Worm (Caenorhabditis elegans) whole organism, mixed stage, embryonic: Measurements from ENCODE around the gene T28A11.25.
A peak's percentile ranks its signal among the peaks of the same experiment; 100 is the strongest.

ENCODE experiments used
- bed-3 ChIP-seq: fragments of 200-800 bp; sonication (Bioruptor generic); optimal IDR thresholded peaks from 3 replicates; lab custom pipeline; 2018; ENCODE audit warnings: mild to moderate bottlenecking, missing genetic modification characterization, moderate library complexity, missing compliant biosample characterization
- blmp-1 ChIP-seq: fragments of 150-350 bp; optimal IDR thresholded peaks from 2 replicates; lab custom pipeline; 2014; ENCODE audit warnings: missing biosample characterization, missing genetic modification characterization
- ceh-39 ChIP-seq: fragments of 150-350 bp; optimal IDR thresholded peaks from 2 replicates; lab custom pipeline; 2014; ENCODE audit warnings: missing biosample characterization, missing genetic modification characterization
- ceh-43 ChIP-seq: fragments of 200-800 bp; sonication (Bioruptor generic); optimal IDR thresholded peaks from 2 replicates; lab custom pipeline; 2018; ENCODE audit warnings: mild to moderate bottlenecking, missing genetic modification characterization, moderate library complexity, missing compliant biosample characterization
- ceh-83 ChIP-seq: fragments of 200-800 bp; sonication (Bioruptor generic); optimal IDR thresholded peaks from 2 replicates; lab custom pipeline; 2018; ENCODE audit warnings: mild to moderate bottlenecking, missing genetic modification characterization, missing compliant biosample characterization
- ces-1 ChIP-seq: fragments of 150-350 bp; optimal IDR thresholded peaks from 2 replicates; lab custom pipeline; 2014; ENCODE audit warnings: missing biosample characterization, missing genetic modification reagents, missing genetic modification characterization
- cnd-1 ChIP-seq: fragments of 200-800 bp; sonication (Bioruptor generic); optimal IDR thresholded peaks from 2 replicates; lab custom pipeline; 2018; ENCODE audit warnings: mild to moderate bottlenecking, missing genetic modification characterization, missing compliant biosample characterization
- elt-1 ChIP-seq: sonication (generic microtip); optimal IDR thresholded peaks from 2 replicates; lab custom pipeline; 2017; ENCODE audit warnings: missing genetic modification characterization, mild to moderate bottlenecking, missing compliant biosample characterization, antibody characterized with exemption, moderate library complexity, borderline replicate concordance; ENCODE audit not compliant: insufficient read depth
- elt-3 ChIP-seq: fragments of 150-350 bp; optimal IDR thresholded peaks from 2 replicates; lab custom pipeline; 2014; ENCODE audit warnings: missing biosample characterization, missing genetic modification characterization
- flh-1 ChIP-seq: fragments of 200-800 bp; sonication (Bioruptor generic); optimal IDR thresholded peaks from 2 replicates; lab custom pipeline; 2018; ENCODE audit warnings: mild to moderate bottlenecking, missing genetic modification characterization, moderate library complexity, missing compliant biosample characterization
- ham-2 ChIP-seq: fragments of 200-800 bp; sonication (Bioruptor generic); optimal IDR thresholded peaks from 2 replicates; lab custom pipeline; 2018; ENCODE audit warnings: mild to moderate bottlenecking, missing genetic modification characterization, missing compliant biosample characterization
- hlh-1 ChIP-seq: fragments of 150-350 bp; optimal IDR thresholded peaks from 2 replicates; lab custom pipeline; 2014; ENCODE audit warnings: missing biosample characterization, missing genetic modification reagents, missing genetic modification characterization
- lin-32 ChIP-seq: fragments of 200-800 bp; sonication (Bioruptor generic); optimal IDR thresholded peaks from 2 replicates; lab custom pipeline; 2018; ENCODE audit warnings: mild to moderate bottlenecking, missing genetic modification characterization, missing compliant biosample characterization
- lsy-2 ChIP-seq: fragments of 150-350 bp; optimal IDR thresholded peaks from 2 replicates; lab custom pipeline; 2014; ENCODE audit warnings: missing biosample characterization, missing genetic modification characterization
- mep-1 ChIP-seq: fragments of 150-350 bp; optimal IDR thresholded peaks from 2 replicates; lab custom pipeline; 2017; ENCODE audit warnings: missing biosample characterization, missing genetic modification reagents, missing genetic modification characterization, inconsistent platforms
- nhr-2 ChIP-seq: fragments of 150-350 bp; optimal IDR thresholded peaks from 2 replicates; lab custom pipeline; 2014; ENCODE audit warnings: missing biosample characterization, missing genetic modification characterization
- nhr-237 ChIP-seq: fragments of 150-350 bp; optimal IDR thresholded peaks from 2 replicates; lab custom pipeline; 2014; ENCODE audit warnings: missing biosample characterization, missing genetic modification characterization
- nhr-28 ChIP-seq: fragments of 150-350 bp; optimal IDR thresholded peaks from 2 replicates; lab custom pipeline; 2014; ENCODE audit warnings: missing biosample characterization, missing genetic modification characterization
- nhr-76 ChIP-seq: sonication (generic microtip); optimal IDR thresholded peaks from 2 replicates; lab custom pipeline; 2017; ENCODE audit warnings: missing biosample characterization, missing genetic modification characterization
- pha-4 ChIP-seq: fragments of 150-350 bp; optimal IDR thresholded peaks from 2 replicates; lab custom pipeline; 2018; ENCODE audit warnings: missing biosample characterization, missing genetic modification reagents, missing genetic modification characterization
- sem-2 ChIP-seq: fragments of 200-800 bp; sonication (Bioruptor generic); optimal IDR thresholded peaks from 2 replicates; lab custom pipeline; 2018; ENCODE audit warnings: mild to moderate bottlenecking, missing genetic modification characterization, missing compliant biosample characterization
- snpc-4 ChIP-seq: fragments of 150-350 bp; optimal IDR thresholded peaks from 2 replicates; lab custom pipeline; 2014; ENCODE audit warnings: missing biosample characterization, missing genetic modification characterization
- unc-120 ChIP-seq: sonication (generic microtip); optimal IDR thresholded peaks from 2 replicates; lab custom pipeline; 2017; ENCODE audit warnings: missing genetic modification characterization, missing compliant biosample characterization; ENCODE audit not compliant: poor library complexity, severe bottlenecking
- unc-39 ChIP-seq: fragments of 150-350 bp; optimal IDR thresholded peaks from 2 replicates; lab custom pipeline; 2014; ENCODE audit warnings: missing biosample characterization, missing genetic modification characterization
- unc-62 ChIP-seq: fragments of 150-350 bp; optimal IDR thresholded peaks from 2 replicates; lab custom pipeline; 2014; ENCODE audit warnings: missing biosample characterization, missing genetic modification reagents, missing genetic modification characterization
- zip-8 ChIP-seq: fragments of 150-350 bp; optimal IDR thresholded peaks from 2 replicates; lab custom pipeline; 2014; ENCODE audit warnings: missing biosample characterization, missing genetic modification characterization
- ztf-11 ChIP-seq: fragments of 150-350 bp; optimal IDR thresholded peaks from 2 replicates; lab custom pipeline; 2014; ENCODE audit warnings: missing biosample characterization, missing genetic modification characterization

Gene T28A11.25

ce11 chrV:3308169-3308568 lies 26.5 kb downstream of the T28A11.25 start, which contains the start of gene srbc-3:
Gene srbc-3 (plus strand): TSS chrV:3308469.
- TF ChIP-seq nhr-2 (no peak), nhr-28 (tag; lab: Kevin White, UChicago) (no peak), unc-62 (GFP tag; lab: Kevin White, UChicago) (no peak), ceh-43 (no peak), unc-120 (tag; lab: Kevin White, UChicago) (no peak), hlh-1 (tag; lab: Kevin White, UChicago) (no peak), nhr-76 (tag; lab: Kevin White, UChicago) (no peak), zip-8 (tag; lab: Kevin White, UChicago) (no peak), bed-3 (GFP tag; lab: Kevin White, UChicago) (no peak)

ce11 chrV:3312067-3312666 lies 30.5 kb downstream of the T28A11.25 start, which contains the start of gene arrd-18:
Gene arrd-18 (minus strand): TSS chrV:3312117.
- TF ChIP-seq ceh-83 (GFP tag; lab: Kevin White, UChicago): no peak
- peak; percentile 3 for TF ChIP-seq hlh-1 (tag; lab: Kevin White, UChicago)
- TF ChIP-seq ces-1 (GFP tag; lab: Kevin White, UChicago): peak; percentile 10
- no peak for TF ChIP-seq sem-2 (GFP tag; lab: Kevin White, UChicago)

ce11 chrV:3315308-3315707 lies 33.7 kb downstream of the T28A11.25 start, which contains the start of gene arrd-19:
Gene arrd-19 (minus strand): TSS chrV:3315516.
- TF ChIP-seq lin-32 (GFP tag; lab: Kevin White, UChicago): no peak
- peak; percentile 49 for TF ChIP-seq hlh-1 (tag; lab: Kevin White, UChicago)
- TF ChIP-seq mep-1 (tag; lab: Kevin White, UChicago): peak; percentile 4
- TF ChIP-seq elt-3: no peak
- TF ChIP-seq bed-3 (GFP tag; lab: Kevin White, UChicago): no peak
- no peak for TF ChIP-seq cnd-1 (tag; lab: Kevin White, UChicago)
- peak; percentile 19 for TF ChIP-seq nhr-237 (tag; lab: Kevin White, UChicago)
- TF ChIP-seq, all 35 proteins: peak for 3

ce11 chrV:3316108-3316507 lies 34.5 kb downstream of the T28A11.25 start, which contains the start of gene F35F10.1:
Gene F35F10.1 (plus strand): TSS chrV:3316307.
- TF ChIP-seq ces-1 (GFP tag; lab: Kevin White, UChicago) (no peak), elt-1 (tag; lab: Kevin White, UChicago) (no peak), blmp-1 (no peak), sem-2 (GFP tag; lab: Kevin White, UChicago) (no peak), unc-39 (tag; lab: Kevin White, UChicago) (no peak), elt-3 (no peak), ceh-83 (GFP tag; lab: Kevin White, UChicago) (no peak), mep-1 (tag; lab: Kevin White, UChicago) (no peak), ceh-43 (no peak), bed-3 (GFP tag; lab: Kevin White, UChicago) (no peak), flh-1 (GFP tag; lab: Kevin White, UChicago) (no peak), snpc-4 (tag; lab: Kevin White, UChicago) (no peak), ham-2 (GFP tag; lab: Kevin White, UChicago) (no peak)

- TF ChIP-seq ham-2 (GFP tag; lab: Kevin White, UChicago): no peak
- TF ChIP-seq ceh-39: no peak
- no peak for TF ChIP-seq zip-8 (tag; lab: Kevin White, UChicago)
- no peak for TF ChIP-seq elt-1 (tag; lab: Kevin White, UChicago)
- no peak for TF ChIP-seq cnd-1 (tag; lab: Kevin White, UChicago)
- TF ChIP-seq unc-39 (tag; lab: Kevin White, UChicago): no peak
- TF ChIP-seq nhr-76 (tag; lab: Kevin White, UChicago): no peak
- TF ChIP-seq ceh-83 (GFP tag; lab: Kevin White, UChicago): no peak
- no peak for TF ChIP-seq pha-4
- no peak for TF ChIP-seq ztf-11 (tag; lab: Kevin White, UChicago)
- TF ChIP-seq snpc-4 (tag; lab: Kevin White, UChicago): no peak
- TF ChIP-seq unc-62 (GFP tag; lab: Kevin White, UChicago): no peak
- no peak for TF ChIP-seq bed-3 (GFP tag; lab: Kevin White, UChicago)
These were observed 37.4 kb downstream of the T28A11.25 start, which contains the start of gene F35F10.13 for ce11 chrV:3318975-3319374. Gene F35F10.13 (minus strand): TSS chrV:3319075.

ce11 chrV:3320005-3320404 lies 38.4 kb downstream of the T28A11.25 start, which contains the start of gene F35F10.14:
Gene F35F10.14 (minus strand): TSS chrV:3320105.
- TF ChIP-seq lsy-2 (tag; lab: Kevin White, UChicago) (no peak), ztf-11 (tag; lab: Kevin White, UChicago) (no peak), elt-3 (no peak)
